Fruit fly (Drosophila melanogaster) whole organism, embryonic: ENCODE measurements around the gene grsm.

Source experiments
- CG10267 ChIP-seq: fragments of 200-800 bp; sonication (Bioruptor generic); optimal IDR thresholded peaks from 2 replicates; lab custom pipeline; 2018; ENCODE audit warnings: missing biosample characterization, mild to moderate bottlenecking, missing genetic modification characterization, moderate library complexity
- CG11723 ChIP-seq: fragments of 200-800 bp; sonication (Bioruptor generic); optimal IDR thresholded peaks from 2 replicates; lab custom pipeline; 2017; ENCODE audit warnings: missing biosample characterization, mild to moderate bottlenecking, missing genetic modification characterization
- CG1233 ChIP-seq: fragments of 200-800 bp; sonication (Bioruptor generic); optimal IDR thresholded peaks from 4 replicates; lab custom pipeline; 2018; ENCODE audit warnings: missing biosample characterization, mild to moderate bottlenecking, missing genetic modification characterization
- CG13424 ChIP-seq: fragments of 200-800 bp; sonication (Bioruptor generic); optimal IDR thresholded peaks from 2 replicates; lab custom pipeline; 2019; ENCODE audit warnings: missing biosample characterization, mild to moderate bottlenecking, missing genetic modification characterization, moderate library complexity
- CG15011 ChIP-seq: fragments of 200-800 bp; sonication (Bioruptor generic); optimal IDR thresholded peaks from 3 replicates; lab custom pipeline; 2018; ENCODE audit warnings: missing biosample characterization, mild to moderate bottlenecking, missing genetic modification characterization
- CG15269 ChIP-seq: fragments of 200-800 bp; sonication (Bioruptor generic); optimal IDR thresholded peaks from 2 replicates; lab custom pipeline; 2018; ENCODE audit warnings: missing biosample characterization, mild to moderate bottlenecking, missing genetic modification characterization, moderate library complexity
- CG15514 ChIP-seq: fragments of 200-800 bp; sonication (Bioruptor generic); optimal IDR thresholded peaks from 3 replicates; lab custom pipeline; 2017; ENCODE audit warnings: missing biosample characterization, missing genetic modification characterization, mild to moderate bottlenecking, moderate library complexity, missing genetic modification reagents
- CG15601 ChIP-seq: fragments of 200-800 bp; sonication (Bioruptor generic); optimal IDR thresholded peaks from 3 replicates; lab custom pipeline; 2019; ENCODE audit warnings: missing biosample characterization, mild to moderate bottlenecking, missing genetic modification characterization, moderate library complexity
- CG1647 ChIP-seq: fragments of 200-800 bp; sonication (Bioruptor generic); optimal IDR thresholded peaks from 3 replicates; lab custom pipeline; 2016; ENCODE audit warnings: missing biosample characterization, missing genetic modification characterization
- CG17359 ChIP-seq: fragments of 200-800 bp; sonication (Bioruptor generic); optimal IDR thresholded peaks from 3 replicates; lab custom pipeline; 2018; ENCODE audit warnings: missing biosample characterization, mild to moderate bottlenecking, missing genetic modification characterization, moderate library complexity
- CG17829 ChIP-seq: fragments of 200-800 bp; optimal IDR thresholded peaks from 2 replicates; lab custom pipeline; 2019; ENCODE audit warnings: missing biosample characterization, mild to moderate bottlenecking, missing genetic modification characterization, moderate library complexity
- CG2678 ChIP-seq: fragments of 200-800 bp; sonication (Bioruptor generic); optimal IDR thresholded peaks from 3 replicates; lab custom pipeline; 2019; ENCODE audit warnings: missing biosample characterization, mild to moderate bottlenecking, missing genetic modification characterization, moderate library complexity
- CG32772 ChIP-seq: fragments of 200-800 bp; sonication (Bioruptor generic); IDR thresholded peaks from 2 replicates; pipeline ENCODE4 v1.3.6; 2022; ENCODE audit warnings: missing biosample characterization, missing genetic modification characterization
- CG3407 ChIP-seq: fragments of 200-800 bp; sonication (Bioruptor generic); optimal IDR thresholded peaks from 2 replicates; lab custom pipeline; 2018; ENCODE audit warnings: missing biosample characterization, mild to moderate bottlenecking, missing genetic modification characterization
- CG4404 ChIP-seq: fragments of 200-800 bp; sonication (Bioruptor generic); IDR thresholded peaks from 2 replicates; pipeline ENCODE4 v1.3.6; 2022; ENCODE audit warnings: missing biosample characterization, missing genetic modification characterization
- CG5245 ChIP-seq: fragments of 200-800 bp; sonication (Bioruptor generic); optimal IDR thresholded peaks from 3 replicates; lab custom pipeline; 2016; ENCODE audit warnings: missing biosample characterization, missing genetic modification characterization
- CG6689 ChIP-seq: fragments of 200-800 bp; sonication (Bioruptor generic); IDR thresholded peaks from 2 replicates; pipeline ENCODE4 v1.3.6; 2022; ENCODE audit warnings: missing biosample characterization, missing genetic modification characterization
- CG7357 ChIP-seq: fragments of 200-800 bp; sonication (Bioruptor generic); IDR thresholded peaks from 3 replicates; pipeline ENCODE4 v1.3.6; 2022; ENCODE audit warnings: missing biosample characterization, missing genetic modification characterization
- CG7745 ChIP-seq: fragments of 200-800 bp; sonication (Bioruptor generic); optimal IDR thresholded peaks from 2 replicates; lab custom pipeline; 2018; ENCODE audit warnings: missing biosample characterization, mild to moderate bottlenecking, missing genetic modification characterization, moderate library complexity
- CG7987 ChIP-seq: fragments of 200-800 bp; sonication (Bioruptor generic); optimal IDR thresholded peaks from 2 replicates; lab custom pipeline; 2018; ENCODE audit warnings: missing biosample characterization, mild to moderate bottlenecking, missing genetic modification characterization, moderate library complexity
- CG8281 ChIP-seq: fragments of 200-800 bp; sonication (Bioruptor generic); optimal IDR thresholded peaks from 2 replicates; lab custom pipeline; 2018; ENCODE audit warnings: missing biosample characterization, mild to moderate bottlenecking, missing genetic modification characterization, moderate library complexity
- CoRest ChIP-seq: fragments of 200-800 bp; sonication (Bioruptor generic); optimal IDR thresholded peaks from 3 replicates; lab custom pipeline; 2018; ENCODE audit warnings: missing biosample characterization, mild to moderate bottlenecking, missing genetic modification characterization, moderate library complexity
- Dip3 ChIP-seq: fragments of 200-800 bp; sonication (Bioruptor generic); optimal IDR thresholded peaks from 3 replicates; lab custom pipeline; 2016; ENCODE audit warnings: missing biosample characterization, missing genetic modification characterization
- Doc2 ChIP-seq: fragments of 200-800 bp; sonication (Bioruptor generic); IDR thresholded peaks from 2 replicates; pipeline ENCODE4 v1.3.6; 2022; ENCODE audit warnings: missing biosample characterization, missing genetic modification characterization
- Hand ChIP-seq: fragments of 200-800 bp; sonication (Bioruptor generic); optimal IDR thresholded peaks from 2 replicates; lab custom pipeline; 2017; ENCODE audit warnings: mild to moderate bottlenecking, missing biosample characterization, missing genetic modification reagents, missing genetic modification characterization
- Hey ChIP-seq: fragments of 200-800 bp; sonication (Bioruptor generic); optimal IDR thresholded peaks from 3 replicates; lab custom pipeline; 2018; ENCODE audit warnings: missing biosample characterization, mild to moderate bottlenecking, missing genetic modification characterization
- Hr39 ChIP-seq: fragments of >200 bp; optimal IDR thresholded peaks from 2 replicates; lab custom pipeline; 2017
- Lim3 ChIP-seq: fragments of 200-800 bp; sonication (Bioruptor generic); IDR thresholded peaks from 2 replicates; pipeline ENCODE4 v1.3.6; 2022; ENCODE audit warnings: missing biosample characterization, missing genetic modification characterization
- NFAT ChIP-seq: fragments of 200-800 bp; sonication (Bioruptor generic); IDR thresholded peaks from 2 replicates; pipeline ENCODE4 v1.3.6; 2022; ENCODE audit warnings: missing biosample characterization, missing genetic modification characterization
- NfI ChIP-seq: fragments of 200-800 bp; sonication (Bioruptor generic); optimal IDR thresholded peaks from 3 replicates; lab custom pipeline; 2018; ENCODE audit warnings: missing biosample characterization, mild to moderate bottlenecking, missing genetic modification characterization, moderate library complexity
- Oaz ChIP-seq: fragments of 200-800 bp; sonication (Bioruptor generic); IDR thresholded peaks from 2 replicates; pipeline ENCODE4 v1.3.6; 2022; ENCODE audit warnings: missing biosample characterization, missing genetic modification characterization
- PHDP ChIP-seq: fragments of 200-800 bp; sonication (Bioruptor generic); optimal IDR thresholded peaks from 3 replicates; lab custom pipeline; 2018; ENCODE audit warnings: missing biosample characterization, mild to moderate bottlenecking, missing genetic modification characterization, moderate library complexity
- Spps ChIP-seq: fragments of 200-800 bp; sonication (Bioruptor generic); optimal IDR thresholded peaks from 2 replicates; lab custom pipeline; 2018; ENCODE audit warnings: missing biosample characterization, mild to moderate bottlenecking, missing genetic modification characterization
- ac ChIP-seq: fragments of 200-800 bp; sonication (Bioruptor generic); optimal IDR thresholded peaks from 3 replicates; lab custom pipeline; 2017; ENCODE audit warnings: missing biosample characterization, mild to moderate bottlenecking, missing genetic modification characterization
- chif ChIP-seq, 2 experiments: fragments of 200-800 bp; sonication (Bioruptor generic); optimal IDR thresholded peaks; 3 replicates each; lab custom pipeline; 2016; ENCODE audit warnings: missing biosample characterization in 2 of 2, missing genetic modification characterization in 2 of 2
- corto ChIP-seq: fragments of 200-800 bp; sonication (Bioruptor generic); optimal IDR thresholded peaks from 2 replicates; lab custom pipeline; 2016; ENCODE audit warnings: missing biosample characterization, mild to moderate bottlenecking, missing genetic modification characterization, moderate library complexity
- danr ChIP-seq: fragments of 200-800 bp; sonication (Bioruptor generic); IDR thresholded peaks from 2 replicates; pipeline ENCODE4 v1.3.6; 2022; ENCODE audit warnings: missing biosample characterization, missing genetic modification characterization
- dpn ChIP-seq, 2 experiments: fragments of 200-800 bp; sonication (Bioruptor generic); optimal IDR thresholded peaks; 3 replicates each; lab custom pipeline; 2016; ENCODE audit warnings: missing biosample characterization in 2 of 2, missing genetic modification characterization in 2 of 2
- dysf ChIP-seq: fragments of 200-800 bp; sonication (Bioruptor generic); IDR thresholded peaks from 3 replicates; pipeline ENCODE4 v1.3.6; 2022; ENCODE audit warnings: missing biosample characterization, missing genetic modification characterization
- hkb ChIP-seq, 2 experiments: fragments of 200-800 bp in 1 of 2; fragments of >200 bp in 1 of 2; sonication (Bioruptor generic) in 1 of 2; IDR thresholded peaks in 1 of 2; optimal IDR thresholded peaks in 1 of 2; 2 replicates each; pipeline versions ENCODE4 v1.3.6 to Lab custom; 2017 to 2022; ENCODE audit warnings: missing biosample characterization in 1 of 2, missing genetic modification characterization in 1 of 2
- ken ChIP-seq: fragments of 200-800 bp; sonication (Bioruptor generic); IDR thresholded peaks from 3 replicates; pipeline ENCODE4 v1.3.6; 2022; ENCODE audit warnings: missing biosample characterization, missing genetic modification characterization
- nerfin-2 ChIP-seq: fragments of 200-800 bp; sonication (Bioruptor generic); IDR thresholded peaks from 2 replicates; pipeline ENCODE4 v1.3.6; 2022; ENCODE audit warnings: missing biosample characterization, missing genetic modification characterization; ENCODE audit not compliant: partially characterized antibody
- pb ChIP-seq: fragments of 200-800 bp; sonication (Bioruptor generic); optimal IDR thresholded peaks from 3 replicates; lab custom pipeline; 2016; ENCODE audit warnings: missing biosample characterization, missing genetic modification characterization
- pita ChIP-seq: fragments of 200-800 bp; sonication (Bioruptor generic); optimal IDR thresholded peaks from 2 replicates; lab custom pipeline; 2017; ENCODE audit warnings: missing biosample characterization, mild to moderate bottlenecking, missing genetic modification characterization
- shn ChIP-seq: fragments of 200-800 bp; sonication (Bioruptor generic); optimal IDR thresholded peaks from 3 replicates; lab custom pipeline; 2016; ENCODE audit warnings: missing biosample characterization, missing genetic modification characterization
- ttk ChIP-seq: fragments of 200-800 bp; sonication (Bioruptor generic); IDR thresholded peaks from 2 replicates; pipeline ENCODE4 v2.1.2; 2022; ENCODE audit warnings: missing biosample characterization, missing genetic modification characterization

The grsm gene

dm6 chr3R:12982167-12982981, 14.9 kb upstream of the grsm start (continued):
- TF ChIP-seq nerfin-2 (no peak), PHDP (tag; lab: Kevin White, UChicago) (peak; percentile 83), Hr39 (no peak), shn (GFP tag; lab: Kevin White, UChicago) (no peak), CG15601 (peak; percentile 20), CG3407 (GFP tag; lab: Kevin White, UChicago) (no peak), Lim3 (GFP tag; lab: Robert Waterston, UW) (no peak), CG4404 (GFP tag; lab: Robert Waterston, UW) (no peak), CG7987 (no peak)

- peak; percentile 67 for TF ChIP-seq CG10267 (tag; lab: Kevin White, UChicago)
- TF ChIP-seq CG32772 (GFP tag; lab: Robert Waterston, UW) = peak; percentile 44; the same call in 1 of the 2 replicates
- TF ChIP-seq pita (GFP tag; lab: Kevin White, UChicago) = no peak
- TF ChIP-seq CG1233 (GFP tag; lab: Kevin White, UChicago) = peak; percentile 11
- TF ChIP-seq CG5245 = peak; percentile 17
- TF ChIP-seq NFAT = 0 out of 2 replicates have a peak, but pooled peaks have one; percentile 13
- no peak for TF ChIP-seq Doc2 (GFP tag; lab: Robert Waterston, UW)
- peak; percentile 41 for TF ChIP-seq NfI (GFP tag; lab: Kevin White, UChicago)
- peak; percentile 70 for TF ChIP-seq CG15011
- no peak for TF ChIP-seq ac
- TF ChIP-seq ken = peak; percentile 30; the same call in 1 of the 3 replicates
- peak; percentile 54 for TF ChIP-seq danr (GFP tag; lab: Robert Waterston, UW)
- peak; percentile 24 for TF ChIP-seq CG8281 (tag; lab: Kevin White, UChicago)
- TF ChIP-seq CG2678 = peak; percentile 85
- peak; percentile 47 for TF ChIP-seq CG11723 (GFP tag; lab: Kevin White, UChicago)
- TF ChIP-seq CG6689 (GFP tag; lab: Robert Waterston, UW) = peak; percentile 64; the same call in 1 of the 2 replicates
- TF ChIP-seq CG1647 (GFP tag; lab: Kevin White, UChicago) = peak; percentile 11
- TF ChIP-seq dysf = peak; percentile 71
- TF ChIP-seq CoRest (tag; lab: Kevin White, UChicago) = peak; percentile 83
- no peak for TF ChIP-seq CG7745 (tag; lab: Kevin White, UChicago)
- TF ChIP-seq ttk (GFP tag; lab: Robert Waterston, UW) = no peak
- peak; percentile 43; the same call in 1 of the 3 replicates for TF ChIP-seq CG7357 (GFP tag; lab: Robert Waterston, UW)
- TF ChIP-seq hkb (optimal IDR thresholded peaks at IDR 0.05; lab: Kevin White, UChicago) = no peak
- peak; percentile 74 for TF ChIP-seq hkb (GFP tag; IDR thresholded peaks at IDR 0.05; lab: Robert Waterston, UW)
- TF ChIP-seq Dip3 (GFP tag; lab: Kevin White, UChicago) = no peak
- peak; percentile 75 for TF ChIP-seq CG17359 (tag; lab: Kevin White, UChicago)
- TF ChIP-seq CG17829 (tag; lab: Kevin White, UChicago) = peak; percentile 70
- peak; percentile 40 for TF ChIP-seq CG15514 (GFP tag; lab: Kevin White, UChicago)
- TF ChIP-seq dpn (GFP tag; optimal IDR thresholded peaks at IDR 0.05; lab: Kevin White, UChicago) = peak; percentile 38 to 41
- no peak for TF ChIP-seq pb (GFP tag; lab: Kevin White, UChicago)
- peak in 1 of 2 experiments; percentile 29 for TF ChIP-seq chif (GFP tag; optimal IDR thresholded peaks at IDR 0.05; lab: Kevin White, UChicago)
- no peak for TF ChIP-seq Hand (GFP tag; lab: Kevin White, UChicago)
- TF ChIP-seq Spps = no peak
- 0 out of 2 replicates have a peak, but pooled peaks have one; percentile 14 for TF ChIP-seq Oaz (GFP tag; lab: Robert Waterston, UW)
- TF ChIP-seq Hey = no peak
- TF ChIP-seq corto (GFP tag; lab: Kevin White, UChicago) = no peak
- TF ChIP-seq CG15269 (tag; lab: Kevin White, UChicago) = peak; percentile 77
- TF ChIP-seq CG13424 (tag; lab: Kevin White, UChicago) = peak; percentile 69
These were observed 14.0 kb upstream of the grsm start for dm6 chr3R:12981334-12982166.
